Fruit fly (Drosophila melanogaster) whole organism, embryonic: Measurements from ENCODE around the gene mas.

ENCODE experiments used
- Awh ChIP-seq: fragments of 200-800 bp; sonication (Bioruptor generic); IDR thresholded peaks from 2 replicates; pipeline ENCODE4, ENCODE4 v1.3.6; 2022; ENCODE audit warnings: missing biosample characterization, missing genetic modification characterization
- Bgb ChIP-seq: fragments of 200-800 bp; sonication (Bioruptor generic); IDR thresholded peaks from 2 replicates; pipeline ENCODE4 v1.3.6; 2022; ENCODE audit warnings: missing biosample characterization, missing genetic modification characterization; ENCODE audit not compliant: partially characterized antibody
- BtbVII ChIP-seq: fragments of 200-800 bp; sonication (Bioruptor generic); optimal IDR thresholded peaks from 3 replicates; lab custom pipeline; 2017; ENCODE audit warnings: missing biosample characterization, mild to moderate bottlenecking, missing genetic modification characterization
- CG12299 ChIP-seq: fragments of 200-800 bp; sonication (Bioruptor generic); optimal IDR thresholded peaks from 2 replicates; lab custom pipeline; 2018; ENCODE audit warnings: missing biosample characterization, mild to moderate bottlenecking, missing genetic modification characterization
- CG14050 ChIP-seq: fragments of 200-800 bp; sonication (Bioruptor generic); IDR thresholded peaks from 3 replicates; pipeline ENCODE4 v1.3.6; 2022; ENCODE audit warnings: missing biosample characterization, missing genetic modification characterization
- CG15514 ChIP-seq: fragments of 200-800 bp; sonication (Bioruptor generic); optimal IDR thresholded peaks from 3 replicates; lab custom pipeline; 2017; ENCODE audit warnings: missing biosample characterization, missing genetic modification characterization, mild to moderate bottlenecking, moderate library complexity, missing genetic modification reagents
- CG15601 ChIP-seq: fragments of 200-800 bp; sonication (Bioruptor generic); optimal IDR thresholded peaks from 3 replicates; lab custom pipeline; 2019; ENCODE audit warnings: missing biosample characterization, mild to moderate bottlenecking, missing genetic modification characterization, moderate library complexity
- CG1603 ChIP-seq: fragments of 200-800 bp; sonication (Bioruptor generic); optimal IDR thresholded peaks from 2 replicates; lab custom pipeline; 2019; ENCODE audit warnings: missing biosample characterization, mild to moderate bottlenecking, missing genetic modification characterization, moderate library complexity
- CG16813 ChIP-seq: fragments of 200-800 bp; sonication (Bioruptor generic); IDR thresholded peaks from 3 replicates; pipeline ENCODE4 v1.3.6; 2022; ENCODE audit warnings: missing biosample characterization, missing genetic modification characterization; ENCODE audit not compliant: partially characterized antibody
- CG17361 ChIP-seq: fragments of 200-800 bp; sonication (Bioruptor generic); IDR thresholded peaks from 3 replicates; pipeline ENCODE4 v1.3.6; 2022; ENCODE audit warnings: missing biosample characterization, missing genetic modification characterization
- CG32772 ChIP-seq: fragments of 200-800 bp; sonication (Bioruptor generic); IDR thresholded peaks from 2 replicates; pipeline ENCODE4 v1.3.6; 2022; ENCODE audit warnings: missing biosample characterization, missing genetic modification characterization
- CG3847 ChIP-seq: fragments of 200-800 bp; sonication (Bioruptor generic); IDR thresholded peaks from 2 replicates; pipeline ENCODE4 v1.3.6; 2022; ENCODE audit warnings: missing biosample characterization, missing genetic modification characterization
- CG4404 ChIP-seq: fragments of 200-800 bp; sonication (Bioruptor generic); IDR thresholded peaks from 2 replicates; pipeline ENCODE4 v1.3.6; 2022; ENCODE audit warnings: missing biosample characterization, missing genetic modification characterization
- CG6254 ChIP-seq: fragments of 200-800 bp; sonication (Bioruptor generic); optimal IDR thresholded peaks from 3 replicates; lab custom pipeline; 2017; ENCODE audit warnings: mild to moderate bottlenecking, missing biosample characterization, missing genetic modification reagents, missing genetic modification characterization
- CG6683 ChIP-seq: fragments of 200-800 bp; sonication (Bioruptor generic); optimal IDR thresholded peaks from 2 replicates; lab custom pipeline; 2017; ENCODE audit warnings: missing biosample characterization, mild to moderate bottlenecking, missing genetic modification characterization, missing genetic modification reagents
- CG7786 ChIP-seq: fragments of 200-800 bp; sonication (Bioruptor generic); optimal IDR thresholded peaks from 2 replicates; lab custom pipeline; 2016; ENCODE audit warnings: missing biosample characterization, missing genetic modification characterization
- CG8290 ChIP-seq, 3 experiments: fragments of 200-800 bp; sonication (Bioruptor generic); optimal IDR thresholded peaks; 2 replicates each; lab custom pipeline; 2016 to 2019; ENCODE audit warnings: missing biosample characterization in 3 of 3, missing genetic modification characterization in 3 of 3, mild to moderate bottlenecking in 2 of 3, moderate library complexity in 1 of 3
- CG9437 ChIP-seq: fragments of 200-800 bp; sonication (Bioruptor generic); optimal IDR thresholded peaks from 2 replicates; lab custom pipeline; 2018; ENCODE audit warnings: missing biosample characterization, mild to moderate bottlenecking, missing genetic modification characterization
- Deaf1 ChIP-seq: fragments of 200-800 bp; optimal IDR thresholded peaks from 3 replicates; lab custom pipeline; 2019; ENCODE audit warnings: missing biosample characterization, mild to moderate bottlenecking, missing genetic modification characterization, moderate library complexity
- E2f2 ChIP-seq: fragments of 200-800 bp; sonication (Bioruptor generic); IDR thresholded peaks from 2 replicates; pipeline ENCODE4 v1.3.6; 2022; ENCODE audit warnings: missing biosample characterization, missing genetic modification characterization
- Gug ChIP-seq: fragments of 200-800 bp; sonication (Bioruptor generic); IDR thresholded peaks from 4 replicates; pipeline ENCODE4 v1.3.6; 2022; ENCODE audit warnings: missing biosample characterization, missing genetic modification characterization
- HmgZ ChIP-seq: fragments of 200-800 bp; sonication (Bioruptor generic); optimal IDR thresholded peaks from 2 replicates; lab custom pipeline; 2018; ENCODE audit warnings: missing biosample characterization, mild to moderate bottlenecking, missing genetic modification characterization
- Hr78 ChIP-seq, 2 experiments: fragments of 200-800 bp in 1 of 2; fragments of >200 bp in 1 of 2; sonication (Bioruptor generic) in 1 of 2; optimal IDR thresholded peaks; 2 replicates each; lab custom pipeline; 2017 to 2019; ENCODE audit warnings: missing biosample characterization in 2 of 2, missing genetic modification characterization in 2 of 2, mild to moderate bottlenecking in 1 of 2, moderate library complexity in 1 of 2
- MBD-R2 ChIP-seq: fragments of 200-800 bp; sonication (Bioruptor generic); IDR thresholded peaks from 2 replicates; pipeline ENCODE4 v1.3.6; 2022; ENCODE audit warnings: missing biosample characterization, missing genetic modification characterization
- MESR4 ChIP-seq: fragments of 200-800 bp; sonication (Bioruptor generic); optimal IDR thresholded peaks from 2 replicates; lab custom pipeline; 2018; ENCODE audit warnings: missing biosample characterization, mild to moderate bottlenecking, missing genetic modification characterization, moderate library complexity
- Myb ChIP-seq: fragments of 200-800 bp; sonication (Bioruptor generic); optimal IDR thresholded peaks from 2 replicates; lab custom pipeline; 2016; ENCODE audit warnings: missing biosample characterization, missing genetic modification characterization
- NFAT ChIP-seq: fragments of 200-800 bp; sonication (Bioruptor generic); IDR thresholded peaks from 2 replicates; pipeline ENCODE4 v1.3.6; 2022; ENCODE audit warnings: missing biosample characterization, missing genetic modification characterization
- Oli ChIP-seq: fragments of 200-800 bp; sonication (Bioruptor generic); optimal IDR thresholded peaks from 2 replicates; lab custom pipeline; 2018; ENCODE audit warnings: missing biosample characterization, mild to moderate bottlenecking, missing genetic modification characterization, moderate library complexity
- Opbp ChIP-seq: fragments of 200-800 bp; sonication (Bioruptor generic); IDR thresholded peaks from 3 replicates; pipeline ENCODE4 v1.3.6; 2022; ENCODE audit warnings: missing biosample characterization, missing genetic modification characterization; ENCODE audit not compliant: partially characterized antibody
- Pdp1 ChIP-seq, 2 experiments: fragments of 200-800 bp; sonication (Bioruptor generic); optimal IDR thresholded peaks; 3 replicates each; lab custom pipeline; 2016; ENCODE audit warnings: missing biosample characterization in 2 of 2, missing genetic modification characterization in 2 of 2, mild to moderate bottlenecking in 1 of 2, moderate library complexity in 1 of 2
- Rfx ChIP-seq: fragments of 200-800 bp; sonication (Bioruptor generic); IDR thresholded peaks from 2 replicates; pipeline ENCODE4 v1.3.6; 2022; ENCODE audit warnings: missing biosample characterization, missing genetic modification characterization
- Rx ChIP-seq: fragments of 200-800 bp; sonication (Bioruptor generic); IDR thresholded peaks from 2 replicates; pipeline ENCODE4 v1.3.6; 2022; ENCODE audit warnings: missing biosample characterization, missing genetic modification characterization
- Sin3A ChIP-seq: fragments of >200 bp; optimal IDR thresholded peaks from 2 replicates; lab custom pipeline; 2018
- Sry-δ ChIP-seq: fragments of 200-800 bp; sonication (Bioruptor generic); optimal IDR thresholded peaks from 2 replicates; lab custom pipeline; 2016; ENCODE audit warnings: missing biosample characterization, missing genetic modification characterization
- Stat92E ChIP-seq, 3 experiments: fragments of >200 bp in 2 of 3; fragments of 200-800 bp in 1 of 3; sonication (Bioruptor generic) in 1 of 3; optimal IDR thresholded peaks; 2 replicates each; lab custom pipeline; 2017 to 2019; ENCODE audit warnings: missing biosample characterization in 3 of 3, missing genetic modification characterization in 3 of 3, mild to moderate bottlenecking in 1 of 3, moderate library complexity in 1 of 3
- ash1 ChIP-seq: fragments of 200-800 bp; sonication (Bioruptor generic); optimal IDR thresholded peaks from 2 replicates; lab custom pipeline; 2018; ENCODE audit warnings: missing biosample characterization, mild to moderate bottlenecking, missing genetic modification characterization
- crc ChIP-seq: fragments of 200-800 bp; sonication (Bioruptor generic); optimal IDR thresholded peaks from 2 replicates; lab custom pipeline; 2016; ENCODE audit warnings: missing biosample characterization, missing genetic modification characterization
- crp ChIP-seq, 2 experiments: fragments of 200-800 bp; sonication (Bioruptor generic); optimal IDR thresholded peaks; 2 replicates in 1 of 2; 3 replicates in 1 of 2; lab custom pipeline; 2017; ENCODE audit warnings: missing biosample characterization in 2 of 2, missing genetic modification characterization in 2 of 2, mild to moderate bottlenecking in 1 of 2, moderate library complexity in 1 of 2
- dm ChIP-seq: fragments of 200-800 bp; sonication (Bioruptor generic); optimal IDR thresholded peaks from 3 replicates; lab custom pipeline; 2016; ENCODE audit warnings: missing biosample characterization, missing genetic modification characterization
- dysf ChIP-seq: fragments of 200-800 bp; sonication (Bioruptor generic); IDR thresholded peaks from 3 replicates; pipeline ENCODE4 v1.3.6; 2022; ENCODE audit warnings: missing biosample characterization, missing genetic modification characterization
- fd96Cb ChIP-seq: fragments of 200-800 bp; sonication (Bioruptor generic); optimal IDR thresholded peaks from 2 replicates; lab custom pipeline; 2018; ENCODE audit warnings: missing biosample characterization, mild to moderate bottlenecking, missing genetic modification characterization, moderate library complexity
- gcm ChIP-seq: fragments of 200-800 bp; sonication (Bioruptor generic); optimal IDR thresholded peaks from 2 replicates; lab custom pipeline; 2019; ENCODE audit warnings: missing biosample characterization, mild to moderate bottlenecking, missing genetic modification characterization, moderate library complexity
- hth ChIP-seq: fragments of >200 bp; optimal IDR thresholded peaks from 2 replicates; lab custom pipeline; 2017; ENCODE audit warnings: inconsistent platforms
- kay ChIP-seq: fragments of 200-800 bp; sonication (Bioruptor generic); optimal IDR thresholded peaks from 2 replicates; lab custom pipeline; 2016; ENCODE audit warnings: missing biosample characterization, missing genetic modification characterization
- knrl ChIP-seq: fragments of 200-800 bp; sonication (Bioruptor generic); IDR thresholded peaks from 3 replicates; pipeline ENCODE4 v1.3.6; 2022; ENCODE audit warnings: missing biosample characterization, missing genetic modification characterization; ENCODE audit not compliant: partially characterized antibody
- odd ChIP-seq: fragments of 200-800 bp; sonication (Bioruptor generic); optimal IDR thresholded peaks from 2 replicates; lab custom pipeline; 2017; ENCODE audit warnings: missing biosample characterization, mild to moderate bottlenecking, missing genetic modification characterization
- psq ChIP-seq: fragments of 200-800 bp; sonication (Bioruptor generic); optimal IDR thresholded peaks from 2 replicates; lab custom pipeline; 2017; ENCODE audit warnings: missing biosample characterization, missing genetic modification characterization
- sob ChIP-seq: fragments of 200-800 bp; sonication (Bioruptor generic); IDR thresholded peaks from 2 replicates; pipeline ENCODE4 v1.3.6; 2022; ENCODE audit warnings: missing biosample characterization, missing genetic modification characterization
- trem ChIP-seq: fragments of 200-800 bp; optimal IDR thresholded peaks from 3 replicates; lab custom pipeline; 2019; ENCODE audit warnings: missing biosample characterization, mild to moderate bottlenecking, missing genetic modification characterization, moderate library complexity
- unc-4 ChIP-seq: fragments of 200-800 bp; sonication (Bioruptor generic); IDR thresholded peaks from 2 replicates; pipeline ENCODE4 v1.3.6; 2022; ENCODE audit warnings: missing biosample characterization, missing genetic modification characterization; ENCODE audit not compliant: partially characterized antibody

Gene mas

DNA sequence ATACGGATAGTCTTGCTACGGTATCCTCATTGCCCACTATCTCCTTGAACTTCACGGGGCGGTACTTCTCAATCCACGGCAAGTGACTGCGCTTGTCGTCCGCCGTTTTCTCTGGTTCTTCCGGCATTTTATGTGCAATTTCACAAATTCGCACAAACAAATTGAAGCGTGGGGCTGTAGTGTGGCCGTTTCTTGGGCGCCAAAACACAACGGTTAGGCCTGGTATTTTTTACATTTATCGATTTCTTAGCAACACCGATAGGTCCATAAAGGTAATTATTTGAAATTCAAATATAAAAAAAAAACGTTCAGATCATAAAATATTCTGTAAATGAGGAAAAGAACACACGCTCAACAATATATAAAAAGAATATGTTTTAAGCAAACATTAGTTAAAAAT, 31.4 kb downstream of the mas start, which contains the start of gene RfC4 (continued):
- TF ChIP-seq Stat92E (GFP tag; optimal IDR thresholded peaks at IDR 0.05; lab: Kevin White, UChicago) (no peak), NFAT (GFP tag; lab: Robert Waterston, UW) (no peak), HmgZ (tag; lab: Kevin White, UChicago) (peak; percentile 35), CG12299 (tag; lab: Kevin White, UChicago) (no peak), CG15514 (GFP tag; lab: Kevin White, UChicago) (peak; percentile 21), CG1603 (tag; lab: Kevin White, UChicago) (peak; percentile 32), CG7786 (GFP tag; lab: Kevin White, UChicago) (no peak), kay (GFP tag; lab: Kevin White, UChicago) (no peak), CG14050 (GFP tag; lab: Robert Waterston, UW) (no peak), CG6683 (no peak), CG3847 (GFP tag; lab: Robert Waterston, UW) (no peak), unc-4 (GFP tag; lab: Robert Waterston, UW) (peak; percentile 31), knrl (GFP tag; lab: Robert Waterston, UW) (no peak), crp (GFP tag; optimal IDR thresholded peaks at IDR 0.05; lab: Kevin White, UChicago) (no peak), CG16813 (peak; percentile 42; the same call in 1 of the 3 replicates), hth (no peak), CG6254 (GFP tag; lab: Kevin White, UChicago) (no peak), Awh (GFP tag; lab: Robert Waterston, UW) (no peak), E2f2 (peak; percentile 89), Pdp1 (GFP tag; optimal IDR thresholded peaks at IDR 0.05; lab: Kevin White, UChicago) (no peak), Bgb (0 out of 2 replicates have a peak, but pooled peaks have one; percentile 10), Rfx (GFP tag; lab: Robert Waterston, UW) (no peak), Myb (GFP tag; lab: Kevin White, UChicago) (peak; percentile 93), CG15601 (tag; lab: Kevin White, UChicago) (peak; percentile 2), CG9437 (GFP tag; lab: Kevin White, UChicago) (no peak), Rx (no peak), odd (no peak), Sin3A (lab: Kevin White, UChicago) (peak; percentile 35), MBD-R2 (peak; percentile 46; the same call in 1 of the 2 replicates), gcm (GFP tag; lab: Kevin White, UChicago) (no peak), trem (tag; lab: Kevin White, UChicago) (peak; percentile 28), Gug (no peak), ash1 (no peak), CG17361 (GFP tag; lab: Robert Waterston, UW) (0 out of 3 replicates have a peak, but pooled peaks have one; percentile 18), Sry-δ (peak; percentile 22), sob (GFP tag; lab: Robert Waterston, UW) (no peak), fd96Cb (tag; lab: Kevin White, UChicago) (no peak), Hr78 (GFP tag; optimal IDR thresholded peaks at IDR 0.05; lab: Kevin White, UChicago) (no peak), Deaf1 (no peak), Opbp (GFP tag; lab: Robert Waterston, UW) (peak; percentile 23; the same call in 2 of the 3 replicates), psq (GFP tag; lab: Kevin White, UChicago) (no peak), CG8290 (GFP tag; optimal IDR thresholded peaks at IDR 0.05; lab: Kevin White, UChicago) (no peak), CG8290 (tag; optimal IDR thresholded peaks at IDR 0.05; lab: Kevin White, UChicago) (no peak), dm (GFP tag; lab: Kevin White, UChicago) (peak; percentile 18), CG32772 (no peak), MESR4 (GFP tag; lab: Kevin White, UChicago) (peak; percentile 27), dysf (no peak), BtbVII (GFP tag; lab: Kevin White, UChicago) (no peak), crc (no peak), CG4404 (GFP tag; lab: Robert Waterston, UW) (no peak), Oli (tag; lab: Kevin White, UChicago) (no peak)
